Fruit fly (Drosophila melanogaster): ENCODE measurements around the gene Arglu1.

- TF ChIP-seq CG33017 (tag; optimal IDR thresholded peaks at IDR 0.05): no peak
- no peak for TF ChIP-seq CG1620 (GFP tag; optimal IDR thresholded peaks at IDR 0.05)
- no peak for TF ChIP-seq toe (GFP tag; optimal IDR thresholded peaks at IDR 0.05)
- no peak for TF ChIP-seq Crg-1 (GFP tag; optimal IDR thresholded peaks at IDR 0.05)
- TF ChIP-seq kay (GFP tag; ENCODE audit: borderline replicate concordance): peak; percentile 80
- TF ChIP-seq pad (GFP tag; optimal IDR thresholded peaks at IDR 0.05): no peak
- TF ChIP-seq bab1 (GFP tag; optimal IDR thresholded peaks at IDR 0.05): no peak
- TF ChIP-seq CG14711 (tag; optimal IDR thresholded peaks at IDR 0.05): no peak
- TF ChIP-seq Hr96 (GFP tag; optimal IDR thresholded peaks at IDR 0.05): no peak
- no peak for TF ChIP-seq CG7045 (GFP tag; optimal IDR thresholded peaks at IDR 0.05)
Observed at dm6 chr2L:9906641-9907040, 31.3 kb downstream of the Arglu1 start.

Data from whole organism, adult.